Worm (Caenorhabditis elegans): ENCODE measurements around the gene pqn-2.

Gene pqn-2

DNA sequence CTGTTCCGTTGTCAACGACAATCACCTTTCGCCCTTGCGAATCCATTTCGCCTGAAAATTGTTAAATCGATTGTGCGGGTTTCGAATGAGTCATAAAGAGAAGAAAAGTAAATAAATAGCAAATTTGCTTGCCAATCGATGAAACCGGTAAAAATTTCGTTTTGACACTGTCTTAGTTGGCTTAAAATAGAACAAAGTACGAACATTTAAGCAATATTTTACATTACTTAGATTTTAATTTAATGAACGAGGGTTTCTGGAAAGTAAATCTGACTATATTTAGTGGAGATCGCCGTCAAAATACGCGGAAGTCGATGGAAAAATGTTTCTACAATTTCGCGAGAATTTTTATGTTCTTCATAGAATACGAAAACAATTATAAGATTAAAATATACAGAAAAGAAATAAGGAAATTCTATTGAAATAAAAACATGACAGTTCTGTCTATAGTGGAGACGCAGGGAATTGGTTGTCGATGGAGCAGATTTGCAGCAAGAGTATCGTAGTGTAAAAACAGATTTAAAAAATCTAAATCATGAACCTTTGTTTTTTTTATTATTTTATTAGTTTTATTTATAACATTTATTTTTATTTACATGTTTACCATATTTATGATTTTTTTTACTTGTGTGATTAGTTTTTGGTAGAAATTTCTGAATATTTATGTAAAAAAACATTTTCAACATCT, 43.8 kb upstream of the pqn-2 start, which contains the start of gene arx-2 (continued):
- TF ChIP-seq ceh-63 (GFP tag; optimal IDR thresholded peaks at IDR 0.05) (no peak), C16A3.4 (tag; optimal IDR thresholded peaks at IDR 0.05) (peak; percentile 68), swsn-7 (tag; optimal IDR thresholded peaks at IDR 0.05) (no peak), C34B4.2 (tag; optimal IDR thresholded peaks at IDR 0.05) (no peak), ceh-82 (tag; optimal IDR thresholded peaks at IDR 0.05) (peak in 1 of 3 experiments; percentile 30), unc-98 (GFP tag; IDR thresholded peaks at IDR 0.05) (no peak), tlp-1 (tag; optimal IDR thresholded peaks at IDR 0.05) (no peak), ets-5 (GFP tag; IDR thresholded peaks at IDR 0.05) (no peak), rnt-1 (tag; optimal IDR thresholded peaks at IDR 0.05) (peak; percentile 16), blmp-1 (tag; optimal IDR thresholded peaks at IDR 0.05) (peak; percentile 64), jun-1 (tag; optimal IDR thresholded peaks at IDR 0.05) (no peak), lin-15B (tag; optimal IDR thresholded peaks at IDR 0.05) (peak; percentile 54), efl-3 (GFP tag; optimal IDR thresholded peaks at IDR 0.05) (no peak), fos-1 (tag; optimal IDR thresholded peaks at IDR 0.05) (no peak), unc-62 (GFP tag; optimal IDR thresholded peaks at IDR 0.05) (no peak), zip-4 (GFP tag; optimal IDR thresholded peaks at IDR 0.05) (no peak), tbx-2 (tag; optimal IDR thresholded peaks at IDR 0.05) (no peak), snu-23 (GFP tag; optimal IDR thresholded peaks at IDR 0.05) (peak; percentile 36), lin-13 (GFP tag; optimal IDR thresholded peaks at IDR 0.05) (peak; percentile 6), alr-1 (tag; optimal IDR thresholded peaks at IDR 0.05; ENCODE audit: borderline replicate concordance) (no peak), skn-1 (tag; optimal IDR thresholded peaks at IDR 0.05) (peak; percentile 61), pax-3 (tag; optimal IDR thresholded peaks at IDR 0.05) (no peak), mep-1 (tag; optimal IDR thresholded peaks at IDR 0.05) (peak; percentile 58), aly-2 (tag; optimal IDR thresholded peaks at IDR 0.05) (no peak), nhr-237 (tag; optimal IDR thresholded peaks at IDR 0.05) (no peak), lsy-2 (tag; optimal IDR thresholded peaks at IDR 0.05) (peak; percentile 32 to 68), mdl-1 (tag; optimal IDR thresholded peaks at IDR 0.05) (no peak), lin-39 (tag; optimal IDR thresholded peaks at IDR 0.05) (no peak), efl-1 (optimal IDR thresholded peaks at IDR 0.05) (peak; percentile 40 to 44), efl-1 (GFP tag; optimal IDR thresholded peaks at IDR 0.05 in 1 of 2) (peak; percentile 49 to 85), mef-2 (tag; optimal IDR thresholded peaks at IDR 0.05) (no peak), nhr-85 (tag) (peak; percentile 16), egl-13 (tag; optimal IDR thresholded peaks at IDR 0.05) (no peak), xbp-1 (tag; optimal IDR thresholded peaks at IDR 0.05) (no peak), elt-2 (tag; optimal IDR thresholded peaks at IDR 0.05) (no peak), ztf-11 (tag; optimal IDR thresholded peaks at IDR 0.05) (no peak), pqm-1 (tag; optimal IDR thresholded peaks at IDR 0.05) (no peak), fkh-10 (GFP tag; optimal IDR thresholded peaks at IDR 0.05) (no peak), ceh-88 (GFP tag; IDR thresholded peaks at IDR 0.05) (no peak), nhr-90 (tag; optimal IDR thresholded peaks at IDR 0.05; ENCODE audit: poor library complexity) (no peak), nhr-76 (tag; optimal IDR thresholded peaks at IDR 0.05) (no peak), dsc-1 (tag; optimal IDR thresholded peaks at IDR 0.05) (no peak), ces-1 (GFP tag; optimal IDR thresholded peaks at IDR 0.05) (no peak)

DNA sequence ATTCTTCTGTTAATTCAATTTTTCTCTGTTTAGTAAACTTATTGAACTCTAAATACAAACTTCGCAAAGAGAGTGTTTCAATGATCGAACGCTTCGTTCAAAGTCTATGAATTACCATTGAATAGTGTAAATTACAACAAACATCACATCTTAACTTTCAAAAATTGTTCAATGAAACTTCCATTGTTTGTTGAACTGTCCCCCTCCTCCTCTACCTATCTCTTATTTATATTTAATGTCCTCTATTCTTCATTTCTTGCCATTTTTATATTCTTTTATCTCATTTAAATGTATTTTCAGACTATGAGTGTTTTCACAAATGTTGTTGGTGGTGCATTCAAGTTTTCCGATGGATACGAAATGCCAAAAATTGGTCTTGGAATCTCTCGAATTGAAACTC, 43.0 kb upstream of the pqn-2 start, which contains the start of gene K07C5.2:
K07C5.2 (plus strand) TSS at position 301 of the 400 bp plus-strand sequence.
- TF ChIP-seq lin-15B (tag; optimal IDR thresholded peaks at IDR 0.05), result no peak
- no peak for TF ChIP-seq ceh-8 (GFP tag; optimal IDR thresholded peaks at IDR 0.05)
- no peak for TF ChIP-seq tlp-1 (tag; optimal IDR thresholded peaks at IDR 0.05)
- no peak for TF ChIP-seq jun-1 (tag; optimal IDR thresholded peaks at IDR 0.05)
- TF ChIP-seq nhr-85 (tag), result no peak

All from whole organism, L1 larva.